Fruit fly (Drosophila melanogaster): ENCODE data around the gene milt.

- TF ChIP-seq Myb (GFP tag; optimal IDR thresholded peaks at IDR 0.05), result no peak
- no peak for TF ChIP-seq bsh (GFP tag; optimal IDR thresholded peaks at IDR 0.05)
- TF ChIP-seq CG1602 (GFP tag; optimal IDR thresholded peaks at IDR 0.05), result no peak
- no peak for TF ChIP-seq unc-4 (GFP tag; IDR thresholded peaks at IDR 0.05; ENCODE audit: partially characterized antibody)
- no peak for TF ChIP-seq CG17385 (GFP tag; optimal IDR thresholded peaks at IDR 0.05)
- no peak for TF ChIP-seq CG18262 (tag; optimal IDR thresholded peaks at IDR 0.05)
- no peak for TF ChIP-seq CG12104 (GFP tag; optimal IDR thresholded peaks at IDR 0.05)
- TF ChIP-seq pita (GFP tag; optimal IDR thresholded peaks at IDR 0.05), result no peak
- no peak for TF ChIP-seq CG8944 (GFP tag; optimal IDR thresholded peaks at IDR 0.05)
- no peak for TF ChIP-seq ro (GFP tag; IDR thresholded peaks at IDR 0.05)
- TF ChIP-seq btn (GFP tag; optimal IDR thresholded peaks at IDR 0.05), result no peak
- no peak for TF ChIP-seq CG6683 (GFP tag; optimal IDR thresholded peaks at IDR 0.05)
- TF ChIP-seq CG10147 (GFP tag; optimal IDR thresholded peaks at IDR 0.05), result no peak
Observed at dm6 chr2L:7097386-7097785, 59.8 kb downstream of the milt start.
